Fruit fly (Drosophila melanogaster) whole organism, embryonic: ENCODE results near the gene CG6966.

ENCODE experiments used
- CG11504 ChIP-seq: fragments of 200-800 bp; sonication (Bioruptor generic); optimal IDR thresholded peaks from 3 replicates; lab custom pipeline; 2019; ENCODE audit warnings: missing biosample characterization, mild to moderate bottlenecking, missing genetic modification characterization, moderate library complexity
- CG12236 ChIP-seq: fragments of 200-800 bp; sonication (Bioruptor generic); optimal IDR thresholded peaks from 2 replicates; lab custom pipeline; 2016; ENCODE audit warnings: missing biosample characterization, missing genetic modification characterization
- CG13296 ChIP-seq: fragments of 200-800 bp; sonication (Bioruptor generic); optimal IDR thresholded peaks from 3 replicates; lab custom pipeline; 2018; ENCODE audit warnings: missing biosample characterization, mild to moderate bottlenecking, missing genetic modification characterization
- CG14014 ChIP-seq: fragments of 200-800 bp; sonication (Bioruptor generic); IDR thresholded peaks from 2 replicates; pipeline ENCODE4 v1.3.6; 2022; ENCODE audit warnings: missing biosample characterization, missing genetic modification characterization
- CG1602 ChIP-seq: fragments of 200-800 bp; sonication (Bioruptor generic); optimal IDR thresholded peaks from 3 replicates; lab custom pipeline; 2016; ENCODE audit warnings: missing biosample characterization, missing genetic modification characterization
- CG16779 ChIP-seq: fragments of 200-800 bp; sonication (Bioruptor generic); IDR thresholded peaks from 2 replicates; pipeline ENCODE4 v1.3.6; 2022; ENCODE audit warnings: missing biosample characterization, missing genetic modification characterization
- CG17802 ChIP-seq: fragments of 200-800 bp; sonication (Bioruptor generic); optimal IDR thresholded peaks from 2 replicates; lab custom pipeline; 2018; ENCODE audit warnings: missing biosample characterization, mild to moderate bottlenecking, missing genetic modification characterization, moderate library complexity
- CG2202 ChIP-seq: fragments of 200-800 bp; sonication (Bioruptor generic); optimal IDR thresholded peaks from 2 replicates; lab custom pipeline; 2018; ENCODE audit warnings: missing biosample characterization, mild to moderate bottlenecking, missing genetic modification characterization
- CG2712 ChIP-seq: fragments of 200-800 bp; optimal IDR thresholded peaks from 3 replicates; lab custom pipeline; 2019; ENCODE audit warnings: missing biosample characterization, mild to moderate bottlenecking, missing genetic modification characterization, moderate library complexity
- CG2875 ChIP-seq: fragments of 200-800 bp; sonication (Bioruptor generic); optimal IDR thresholded peaks from 2 replicates; lab custom pipeline; 2017; ENCODE audit warnings: missing biosample characterization, mild to moderate bottlenecking, missing genetic modification characterization, missing genetic modification reagents
- CG31224 ChIP-seq: fragments of 200-800 bp; sonication (Bioruptor generic); IDR thresholded peaks from 2 replicates; pipeline ENCODE4 v1.3.6; 2022; ENCODE audit warnings: missing biosample characterization, missing genetic modification characterization
- CG32772 ChIP-seq: fragments of 200-800 bp; sonication (Bioruptor generic); IDR thresholded peaks from 2 replicates; pipeline ENCODE4 v1.3.6; 2022; ENCODE audit warnings: missing biosample characterization, missing genetic modification characterization
- CG34422 ChIP-seq: fragments of 200-800 bp; sonication (Bioruptor generic); IDR thresholded peaks from 3 replicates; pipeline ENCODE4 v1.3.6; 2022; ENCODE audit warnings: missing biosample characterization, missing genetic modification characterization
- CG3726 ChIP-seq: fragments of 200-800 bp; sonication (Bioruptor generic); IDR thresholded peaks from 3 replicates; pipeline ENCODE4, ENCODE4 v1.3.6; 2022; ENCODE audit warnings: missing biosample characterization, missing genetic modification characterization
- CG4282 ChIP-seq: fragments of 200-800 bp; sonication (Bioruptor generic); optimal IDR thresholded peaks from 2 replicates; lab custom pipeline; 2016; ENCODE audit warnings: missing biosample characterization, missing genetic modification characterization
- CG4360 ChIP-seq: fragments of 200-800 bp; sonication (Bioruptor generic); IDR thresholded peaks from 2 replicates; pipeline ENCODE4 v1.3.6; 2022; ENCODE audit warnings: missing biosample characterization, missing genetic modification characterization
- CG6175 ChIP-seq: fragments of 200-800 bp; sonication (Bioruptor generic); IDR thresholded peaks from 3 replicates; pipeline ENCODE4 v1.3.6; 2022; ENCODE audit warnings: missing biosample characterization, missing genetic modification characterization
- CG6689 ChIP-seq: fragments of 200-800 bp; sonication (Bioruptor generic); IDR thresholded peaks from 2 replicates; pipeline ENCODE4 v1.3.6; 2022; ENCODE audit warnings: missing biosample characterization, missing genetic modification characterization
- CG8765 ChIP-seq: fragments of 200-800 bp; sonication (Bioruptor generic); IDR thresholded peaks from 2 replicates; pipeline ENCODE4 v1.3.6; 2022; ENCODE audit warnings: missing biosample characterization, missing genetic modification characterization
- Deaf1 ChIP-seq: fragments of 200-800 bp; optimal IDR thresholded peaks from 3 replicates; lab custom pipeline; 2019; ENCODE audit warnings: missing biosample characterization, mild to moderate bottlenecking, missing genetic modification characterization, moderate library complexity
- Ets65A ChIP-seq: fragments of 200-800 bp; sonication (Bioruptor generic); peaks from one replicate; lab custom pipeline; 2016; ENCODE audit warnings: missing biosample characterization, missing genetic modification characterization
- Fer1 ChIP-seq: fragments of 200-800 bp; sonication (Bioruptor generic); optimal IDR thresholded peaks from 2 replicates; lab custom pipeline; 2017; ENCODE audit warnings: missing biosample characterization, mild to moderate bottlenecking, missing genetic modification characterization
- HmgD ChIP-seq: fragments of 200-800 bp; sonication (Bioruptor generic); optimal IDR thresholded peaks from 3 replicates; lab custom pipeline; 2016; ENCODE audit warnings: missing biosample characterization, missing genetic modification characterization
- Lhr ChIP-seq: fragments of 200-800 bp; sonication (Bioruptor generic); optimal IDR thresholded peaks from 3 replicates; lab custom pipeline; 2017; ENCODE audit warnings: mild to moderate bottlenecking, missing biosample characterization, missing genetic modification reagents, missing genetic modification characterization
- Mad ChIP-seq: fragments of 200-800 bp; sonication (Bioruptor generic); optimal IDR thresholded peaks from 2 replicates; lab custom pipeline; 2016; ENCODE audit warnings: missing biosample characterization, missing genetic modification characterization
- Max ChIP-seq: fragments of 200-800 bp; sonication (Bioruptor generic); optimal IDR thresholded peaks from 2 replicates; lab custom pipeline; 2016; ENCODE audit warnings: missing biosample characterization, mild to moderate bottlenecking, missing genetic modification characterization
- Med ChIP-seq: fragments of 200-800 bp; sonication (Bioruptor generic); peaks from one replicate; lab custom pipeline; 2016; ENCODE audit warnings: missing biosample characterization, missing genetic modification characterization, mild to moderate bottlenecking, inconsistent platforms, moderate library complexity
- TFAM ChIP-seq: fragments of 200-800 bp; sonication (Bioruptor generic); optimal IDR thresholded peaks from 2 replicates; lab custom pipeline; 2017; ENCODE audit warnings: missing biosample characterization, missing genetic modification characterization, inconsistent platforms
- Taf1 ChIP-seq: fragments of 200-800 bp; sonication (Bioruptor generic); IDR thresholded peaks from 2 replicates; pipeline ENCODE4 v1.3.6; 2022; ENCODE audit warnings: missing biosample characterization, missing genetic modification characterization
- Xrp1 ChIP-seq: fragments of 200-800 bp; sonication (Bioruptor generic); IDR thresholded peaks from 2 replicates; pipeline ENCODE4 v1.3.6; 2022; ENCODE audit warnings: missing biosample characterization, missing genetic modification characterization
- ac ChIP-seq: fragments of 200-800 bp; sonication (Bioruptor generic); optimal IDR thresholded peaks from 3 replicates; lab custom pipeline; 2017; ENCODE audit warnings: missing biosample characterization, mild to moderate bottlenecking, missing genetic modification characterization
- bcd ChIP-seq: fragments of 200-800 bp; sonication (Bioruptor generic); optimal IDR thresholded peaks from 2 replicates; lab custom pipeline; 2017; ENCODE audit warnings: missing biosample characterization, mild to moderate bottlenecking, missing genetic modification characterization
- cas ChIP-seq: fragments of 200-800 bp; sonication (Bioruptor generic); IDR thresholded peaks from 2 replicates; pipeline ENCODE4 v1.3.6; 2022; ENCODE audit warnings: missing biosample characterization, missing genetic modification characterization
- cg ChIP-seq: fragments of 200-800 bp; sonication (Bioruptor generic); optimal IDR thresholded peaks from 3 replicates; lab custom pipeline; 2019; ENCODE audit warnings: missing biosample characterization, mild to moderate bottlenecking, missing genetic modification characterization, moderate library complexity
- chn ChIP-seq: fragments of 200-800 bp; sonication (Bioruptor generic); optimal IDR thresholded peaks from 2 replicates; lab custom pipeline; 2016; ENCODE audit warnings: missing biosample characterization, missing genetic modification characterization
- dimm ChIP-seq: fragments of 200-800 bp; sonication (Bioruptor generic); IDR thresholded peaks from 2 replicates; pipeline ENCODE4 v1.3.6; 2022; ENCODE audit warnings: missing biosample characterization, missing genetic modification characterization
- gem ChIP-seq: fragments of 200-800 bp; sonication (Bioruptor generic); optimal IDR thresholded peaks from 2 replicates; lab custom pipeline; 2019; ENCODE audit warnings: missing biosample characterization, mild to moderate bottlenecking, missing genetic modification characterization, moderate library complexity
- gfzf ChIP-seq: fragments of 200-800 bp; sonication (Bioruptor generic); optimal IDR thresholded peaks from 2 replicates; lab custom pipeline; 2016; ENCODE audit warnings: missing biosample characterization, mild to moderate bottlenecking, missing genetic modification characterization, moderate library complexity
- gsb-n ChIP-seq: fragments of 200-800 bp; sonication (Bioruptor generic); optimal IDR thresholded peaks from 3 replicates; lab custom pipeline; 2018; ENCODE audit warnings: missing biosample characterization, mild to moderate bottlenecking, missing genetic modification characterization
- gt ChIP-seq: fragments of 200-800 bp; sonication (Bioruptor generic); IDR thresholded peaks from 2 replicates; pipeline ENCODE4 v1.3.6; 2022; ENCODE audit warnings: missing biosample characterization, missing genetic modification characterization
- hb ChIP-seq: fragments of 200-800 bp; sonication (Bioruptor generic); IDR thresholded peaks from 3 replicates; pipeline ENCODE4 v1.3.6; 2022; ENCODE audit warnings: missing biosample characterization, missing genetic modification characterization; ENCODE audit not compliant: partially characterized antibody
- kni ChIP-seq: fragments of 200-800 bp; sonication (Bioruptor generic); optimal IDR thresholded peaks from 3 replicates; lab custom pipeline; 2017; ENCODE audit warnings: mild to moderate bottlenecking, missing biosample characterization, missing genetic modification reagents, missing genetic modification characterization
- knrl ChIP-seq: fragments of 200-800 bp; sonication (Bioruptor generic); IDR thresholded peaks from 3 replicates; pipeline ENCODE4 v1.3.6; 2022; ENCODE audit warnings: missing biosample characterization, missing genetic modification characterization; ENCODE audit not compliant: partially characterized antibody
- mld ChIP-seq: fragments of 200-800 bp; sonication (Bioruptor generic); IDR thresholded peaks from 3 replicates; pipeline ENCODE4 v1.3.6; 2022; ENCODE audit warnings: missing biosample characterization, missing genetic modification characterization; ENCODE audit not compliant: partially characterized antibody
- sim ChIP-seq: fragments of 200-800 bp; sonication (Bioruptor generic); IDR thresholded peaks from 2 replicates; pipeline ENCODE4 v1.3.6; 2022; ENCODE audit warnings: missing biosample characterization, missing genetic modification characterization
- so ChIP-seq: fragments of 200-800 bp; sonication (Bioruptor generic); IDR thresholded peaks from 3 replicates; pipeline ENCODE4 v1.3.6; 2022; ENCODE audit warnings: missing biosample characterization, missing genetic modification characterization
- stwl ChIP-seq: fragments of 200-800 bp; sonication (Bioruptor generic); optimal IDR thresholded peaks from 3 replicates; lab custom pipeline; 2018; ENCODE audit warnings: missing biosample characterization, mild to moderate bottlenecking, missing genetic modification characterization, moderate library complexity
- zfh2 ChIP-seq: fragments of 200-800 bp; sonication (Bioruptor generic); optimal IDR thresholded peaks from 2 replicates; lab custom pipeline; 2016; ENCODE audit warnings: missing biosample characterization, missing genetic modification characterization

Gene CG6966

DNA sequence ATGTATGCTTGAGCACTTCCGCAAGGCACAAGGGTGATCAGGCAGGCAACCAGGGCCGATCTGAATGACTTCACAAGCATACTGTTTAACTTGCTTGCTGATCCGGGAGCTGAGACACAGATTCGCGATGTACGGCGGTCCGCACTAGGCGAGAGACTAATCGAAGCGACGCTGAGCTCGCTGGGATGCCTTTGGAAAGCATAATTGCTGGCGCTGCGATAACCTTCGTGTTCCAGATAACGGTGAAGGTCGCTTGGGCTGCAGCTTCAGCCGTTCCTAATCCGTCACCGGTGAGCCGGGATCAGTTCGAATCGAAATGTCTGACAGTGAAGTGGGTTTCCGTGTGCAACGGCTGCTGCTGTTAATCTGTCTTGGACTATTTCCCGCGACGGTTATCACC is 41.4 kb upstream of the CG6966 start, which contains the start of the genes CG6912 and CG3984 (continued):
- 0 out of 3 replicates have a peak, but pooled peaks have one; percentile 23 for TF ChIP-seq CG34422 (GFP tag; lab: Robert Waterston, UW)
- no peak for TF ChIP-seq kni (GFP tag; lab: Kevin White, UChicago)
- peak; percentile 18; the same call in 1 of the 3 replicates for TF ChIP-seq knrl (GFP tag; lab: Robert Waterston, UW)
- TF ChIP-seq CG14014 (GFP tag; lab: Robert Waterston, UW), result no peak
- TF ChIP-seq CG16779 (GFP tag; lab: Robert Waterston, UW), result no peak
- 0 out of 3 replicates have a peak, but pooled peaks have one; percentile 12 for TF ChIP-seq mld (GFP tag; lab: Robert Waterston, UW)
- TF ChIP-seq Med (GFP tag; lab: Kevin White, UChicago), result peak; percentile 58

DNA sequence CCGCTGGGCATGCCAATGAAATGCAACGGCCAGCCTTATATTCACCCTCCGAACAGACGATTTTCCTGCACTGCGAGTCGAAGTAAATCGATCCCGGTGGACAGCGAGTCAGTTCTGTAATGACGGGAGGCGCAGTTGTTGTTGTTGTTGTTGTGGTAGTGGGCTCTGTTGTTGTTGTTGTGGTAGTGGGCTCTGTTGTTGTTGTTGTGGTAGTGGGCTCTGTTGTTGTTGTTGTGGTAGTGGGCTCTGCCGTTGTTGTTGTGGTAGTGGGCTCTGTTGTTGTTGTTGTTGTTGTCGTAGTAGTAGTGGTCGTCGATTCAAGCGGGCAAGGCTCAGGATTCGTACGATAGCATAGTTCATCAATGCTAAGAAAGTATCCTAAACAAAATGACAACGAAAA is 40.6 kb upstream of the CG6966 start:
- TF ChIP-seq CG12236 (GFP tag; lab: Kevin White, UChicago) (no peak), CG4360 (GFP tag; lab: Robert Waterston, UW) (peak; percentile 100), cg (GFP tag; lab: Kevin White, UChicago) (peak; percentile 1), Ets65A (GFP tag; lab: Kevin White, UChicago) (peak; percentile 33), gem (tag; lab: Kevin White, UChicago) (no peak), cas (GFP tag; lab: Robert Waterston, UW) (0 out of 2 replicates have a peak, but pooled peaks have one; percentile 14), CG8765 (GFP tag; lab: Robert Waterston, UW) (peak; percentile 32; the same call in 1 of the 2 replicates)

DNA sequence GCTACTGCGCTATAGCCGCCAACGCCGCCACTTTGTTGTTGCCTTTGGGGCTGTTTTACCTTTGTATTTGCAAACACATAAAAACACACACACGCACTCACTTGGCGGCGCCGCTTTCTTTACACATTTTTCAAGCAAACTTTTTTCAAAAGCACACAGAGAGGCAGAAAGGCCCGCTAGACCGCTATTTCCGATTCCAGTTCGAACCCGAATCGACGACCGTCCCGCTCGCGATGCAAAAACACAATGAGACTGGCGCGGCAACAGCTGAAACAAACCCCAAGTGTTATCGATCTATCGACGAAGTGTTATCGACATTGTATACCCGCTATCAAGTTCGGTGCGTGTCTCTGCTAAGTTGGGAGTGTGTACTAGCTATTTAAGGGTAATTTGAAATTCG is 36.2 kb upstream of the CG6966 start, which contains the start of gene CG42788:
CG42788 (minus strand) TSS at position 250 of the 400 bp plus-strand sequence.
- TF ChIP-seq bcd, result peak; percentile 10
- peak; percentile 57 for TF ChIP-seq CG11504 (tag; lab: Kevin White, UChicago)
- TF ChIP-seq CG2712 (tag; lab: Kevin White, UChicago), result peak; percentile 68
- TF ChIP-seq CG13296 (GFP tag; lab: Kevin White, UChicago), result peak; percentile 22
- TF ChIP-seq dimm (GFP tag; lab: Robert Waterston, UW), result no peak
- peak; percentile 94 for TF ChIP-seq Lhr (GFP tag; lab: Kevin White, UChicago)
- TF ChIP-seq TFAM (GFP tag; lab: Kevin White, UChicago), result no peak
- TF ChIP-seq gsb-n (tag; lab: Kevin White, UChicago), result peak; percentile 65
- TF ChIP-seq Max, result no peak
- TF ChIP-seq Mad (GFP tag; lab: Kevin White, UChicago), result peak; percentile 88
- peak; percentile 46 for TF ChIP-seq ac (GFP tag; lab: Kevin White, UChicago)
- no peak for TF ChIP-seq CG8765 (GFP tag; lab: Robert Waterston, UW)
- TF ChIP-seq so (GFP tag; lab: Robert Waterston, UW), result no peak
- no peak for TF ChIP-seq CG16779 (GFP tag; lab: Robert Waterston, UW)
- no peak for TF ChIP-seq Xrp1 (GFP tag; lab: Robert Waterston, UW)
- peak; percentile 11 for TF ChIP-seq CG17802 (tag; lab: Kevin White, UChicago)
- TF ChIP-seq CG32772 (GFP tag; lab: Robert Waterston, UW), result no peak
- no peak for TF ChIP-seq hb (GFP tag; lab: Robert Waterston, UW)
- no peak for TF ChIP-seq CG1602 (GFP tag; lab: Kevin White, UChicago)
- peak; percentile 85 for TF ChIP-seq HmgD (GFP tag; lab: Kevin White, UChicago)
- no peak for TF ChIP-seq CG6175 (GFP tag; lab: Robert Waterston, UW)
- TF ChIP-seq CG6689, result no peak
- peak; percentile 78 for TF ChIP-seq stwl (tag; lab: Kevin White, UChicago)
- TF ChIP-seq chn (GFP tag; lab: Kevin White, UChicago), result peak; percentile 76
- peak; percentile 62 for TF ChIP-seq gfzf (GFP tag; lab: Kevin White, UChicago)
- TF ChIP-seq zfh2 (GFP tag; lab: Kevin White, UChicago), result peak; percentile 41
- TF ChIP-seq CG2875, result peak; percentile 57
- TF ChIP-seq CG2202 (tag; lab: Kevin White, UChicago), result peak; percentile 53
- TF ChIP-seq Fer1, result peak; percentile 64
- TF ChIP-seq CG3726, result no peak
- no peak for TF ChIP-seq CG31224 (GFP tag; lab: Robert Waterston, UW)
- TF ChIP-seq Taf1, result no peak
- peak; percentile 86 for TF ChIP-seq CG4282 (GFP tag; lab: Kevin White, UChicago)
- TF ChIP-seq gt (GFP tag; lab: Robert Waterston, UW), result no peak
- no peak for TF ChIP-seq sim (GFP tag; lab: Robert Waterston, UW)
- peak; percentile 73 for TF ChIP-seq Deaf1 (tag; lab: Kevin White, UChicago)
